Worm (Caenorhabditis elegans) whole organism, young adult: ENCODE measurements around the gene C53A5.9.

Experiments
- F22D6.2 ChIP-seq: sonication (generic microtip); optimal IDR thresholded peaks from 2 replicates; lab custom pipeline; 2016; ENCODE audit warnings: mild to moderate bottlenecking, missing genetic modification characterization, missing compliant biosample characterization
- aptf-2 ChIP-seq: fragments of 200-800 bp; sonication (Bioruptor generic); conservative IDR thresholded peaks from 2 replicates; pipeline ENCODE4 v1.3.6; 2022; ENCODE audit warnings: missing genetic modification reagents, missing genetic modification characterization, missing compliant biosample characterization
- lin-54 ChIP-seq: fragments of 200-800 bp; sonication (Bioruptor generic); optimal IDR thresholded peaks from 2 replicates; lab custom pipeline; 2018; ENCODE audit warnings: mild to moderate bottlenecking, missing genetic modification characterization, missing compliant biosample characterization
- rpc-1 ChIP-seq, 2 experiments: fragments of 150-350 bp in 1 of 2; sonication (generic microtip) in 1 of 2; optimal IDR thresholded peaks; 2 replicates each; lab custom pipeline; 2014 to 2018; ENCODE audit warnings: missing biosample characterization in 1 of 2, missing genetic modification characterization in 1 of 2, missing genetic modification reagents in 1 of 2, missing genotype in 1 of 2
- snpc-3.4 ChIP-seq: sonication (generic microtip); optimal IDR thresholded peaks from 2 replicates; lab custom pipeline; 2017; ENCODE audit warnings: missing genetic modification characterization, mild to moderate bottlenecking, missing compliant biosample characterization, antibody characterized with exemption, moderate library complexity, missing genotype, missing genetic modification reagents
- ztf-18 ChIP-seq: sonication (generic microtip); optimal IDR thresholded peaks from 2 replicates; lab custom pipeline; 2016; ENCODE audit warnings: missing genotype, mild to moderate bottlenecking, missing genetic modification characterization, missing compliant biosample characterization
- ztf-3 ChIP-seq: fragments of 200-800 bp; sonication (Bioruptor generic); optimal IDR thresholded peaks from 2 replicates; lab custom pipeline; 2018; ENCODE audit warnings: mild to moderate bottlenecking, missing genetic modification characterization, missing compliant biosample characterization

ce11 chrV:14510746-14511145, 47.9 kb downstream of the C53A5.9 start, which contains the start of gene R02D5.9:
- no peak for TF ChIP-seq aptf-2 (GFP tag; lab: Robert Waterston, UW)
- TF ChIP-seq ztf-18 (tag; lab: Kevin White, UChicago) = no peak
- TF ChIP-seq lin-54 (GFP tag; lab: Kevin White, UChicago) = no peak
- no peak for TF ChIP-seq F22D6.2 (tag; lab: Kevin White, UChicago)
- TF ChIP-seq ztf-3 (GFP tag; lab: Kevin White, UChicago) = no peak
- no peak for TF ChIP-seq rpc-1 (optimal IDR thresholded peaks at IDR 0.05; lab: Kevin White, UChicago)
- no peak for TF ChIP-seq rpc-1 (tag; optimal IDR thresholded peaks at IDR 0.05; lab: Kevin White, UChicago)
- TF ChIP-seq snpc-3.4 (tag; lab: Kevin White, UChicago) = no peak
